Worm (Caenorhabditis elegans) whole organism, midembryonic: ENCODE measurements around the gene fil-2.

Experiments
- klf-2 ChIP-seq: fragments of 200-800 bp; sonication (Bioruptor generic); conservative IDR thresholded peaks from 2 replicates; pipeline ENCODE4 v1.3.6; 2022; ENCODE audit warnings: missing genetic modification reagents, missing genetic modification characterization, missing compliant biosample characterization
- med-1 ChIP-seq: sonication (generic microtip); optimal IDR thresholded peaks from 2 replicates; lab custom pipeline; 2017; ENCODE audit warnings: missing genetic modification characterization, mild to moderate bottlenecking, missing compliant biosample characterization, antibody characterized with exemption, missing genetic modification reagents; ENCODE audit not compliant: insufficient read depth
- ref-1 ChIP-seq: fragments of 200-800 bp; sonication (Bioruptor generic); conservative IDR thresholded peaks from 2 replicates; pipeline ENCODE4 v1.3.6; 2022; ENCODE audit warnings: missing genetic modification reagents, missing genetic modification characterization, missing compliant biosample characterization
- tab-1 ChIP-seq: fragments of 200-800 bp; sonication (Bioruptor generic); IDR thresholded peaks from 2 replicates; pipeline ENCODE4 v1.3.6; 2022; ENCODE audit warnings: missing genetic modification characterization, missing compliant biosample characterization

DNA sequence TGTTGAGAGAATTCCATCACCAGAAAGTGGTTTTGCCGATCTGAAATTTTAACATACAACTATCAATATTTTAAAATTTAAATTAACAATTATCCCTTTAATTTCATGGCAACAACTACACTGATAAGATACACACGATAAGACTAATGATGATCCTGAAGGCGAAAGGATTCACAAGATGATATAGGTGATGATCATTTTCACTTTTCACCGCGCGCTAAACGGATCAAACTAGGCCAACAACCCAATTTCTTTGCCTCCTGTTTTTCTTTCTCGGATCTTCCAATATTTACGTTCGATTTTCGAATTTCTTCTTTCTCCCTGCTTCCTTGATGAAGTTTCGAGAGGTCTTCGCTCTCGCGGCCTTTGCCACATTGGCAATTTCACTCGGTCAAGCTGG lies 19.7 kb upstream of the fil-2 start, which contains the start of gene K08B12.1:
- no peak for TF ChIP-seq med-1 (GFP tag; lab: Kevin White, UChicago)
- TF ChIP-seq klf-2: no peak
- no peak for TF ChIP-seq tab-1 (GFP tag; lab: Robert Waterston, UW)
- TF ChIP-seq ref-1: no peak
